Fruit fly (Drosophila melanogaster): ENCODE results near the gene SecS.

- TF ChIP-seq ttk (optimal IDR thresholded peaks at IDR 0.05), result no peak
- no peak for TF ChIP-seq Myc (optimal IDR thresholded peaks at IDR 0.05)
- no peak for TF ChIP-seq h (optimal IDR thresholded peaks at IDR 0.05)
Observed at dm6 chr3R:5588573-5588972, 12.7 kb upstream of the SecS start, which contains the start of gene PolZ2.
